Fruit fly (Drosophila melanogaster) Kc167 (cell line): ENCODE data around the gene CG12560.

ENCODE experiments used
- Myc ChIP-seq: fragments of >200 bp; optimal IDR thresholded peaks from 2 replicates; lab custom pipeline; 2017; ENCODE audit warnings: missing external identifiers
- Sin3A ChIP-seq: fragments of >200 bp; optimal IDR thresholded peaks from 2 replicates; lab custom pipeline; 2018; ENCODE audit warnings: missing external identifiers
- h ChIP-seq: fragments of >200 bp; optimal IDR thresholded peaks from 3 replicates; lab custom pipeline; 2018; ENCODE audit warnings: missing external identifiers
- insv ChIP-seq: fragments of >200 bp; optimal IDR thresholded peaks from 3 replicates; lab custom pipeline; 2018; ENCODE audit warnings: missing external identifiers
- psq ChIP-seq: fragments of >200 bp; optimal IDR thresholded peaks from 2 replicates; lab custom pipeline; 2017; ENCODE audit warnings: missing external identifiers
- ttk ChIP-seq: sonication (Bioruptor generic); optimal IDR thresholded peaks from 2 replicates; lab custom pipeline; 2017; ENCODE audit warnings: missing external identifiers

The CG12560 gene

DNA sequence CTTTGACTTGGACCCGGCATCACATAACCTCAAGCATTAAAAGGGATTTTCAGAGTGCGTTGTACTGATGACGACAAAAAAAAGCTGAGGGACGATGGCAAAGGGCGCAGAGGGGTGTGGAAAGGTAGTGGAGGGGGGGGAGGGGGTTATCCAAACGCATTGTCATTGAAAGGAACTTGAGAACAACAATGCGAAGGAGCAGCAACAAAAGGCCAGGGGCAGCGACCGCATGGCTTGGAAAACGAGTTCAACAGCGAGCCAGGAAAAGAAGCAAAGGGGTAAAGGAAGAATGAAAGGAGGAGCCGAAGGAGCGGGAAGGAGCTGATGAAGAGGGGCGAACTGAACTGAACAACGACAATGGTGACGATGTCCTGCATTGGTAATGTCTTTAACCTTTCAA lies 47.0 kb downstream of the CG12560 start:
- no peak for TF ChIP-seq Myc (lab: Kevin White, UChicago)
- no peak for TF ChIP-seq ttk (lab: Kevin White, UChicago)
- TF ChIP-seq insv (lab: Kevin White, UChicago): no peak
- TF ChIP-seq Sin3A (lab: Kevin White, UChicago): no peak

dm6 chr2L:7960581-7961530 lies 48.4 kb downstream of the CG12560 start:
- TF ChIP-seq ttk (lab: Kevin White, UChicago): no peak
- no peak for TF ChIP-seq Myc (lab: Kevin White, UChicago)
- TF ChIP-seq psq (lab: Kevin White, UChicago): no peak
- no peak for TF ChIP-seq h (lab: Kevin White, UChicago)
- TF ChIP-seq insv (lab: Kevin White, UChicago): no peak
- no peak for TF ChIP-seq Sin3A (lab: Kevin White, UChicago)
